Fruit fly (Drosophila melanogaster) whole organism, embryonic: ENCODE data around the gene PNPase.
A peak's percentile ranks its signal among the peaks of the same experiment; 100 is the strongest.

ENCODE experiments used
- Aef1 ChIP-seq: fragments of 200-800 bp; sonication (Bioruptor generic); IDR thresholded peaks from 3 replicates; pipeline ENCODE4 v1.3.6; 2022; ENCODE audit warnings: missing biosample characterization, missing genetic modification characterization
- Antp ChIP-seq: fragments of 200-800 bp; sonication (Bioruptor generic); optimal IDR thresholded peaks from 3 replicates; lab custom pipeline; 2016; ENCODE audit warnings: missing biosample characterization, missing genetic modification characterization
- Asciz ChIP-seq: fragments of 200-800 bp; sonication (Bioruptor generic); optimal IDR thresholded peaks from 2 replicates; lab custom pipeline; 2017; ENCODE audit warnings: missing biosample characterization, mild to moderate bottlenecking, missing genetic modification characterization, missing genetic modification reagents
- Atf6 ChIP-seq: fragments of 200-800 bp; sonication (Bioruptor generic); IDR thresholded peaks from 2 replicates; pipeline ENCODE4 v1.3.6; 2022; ENCODE audit warnings: missing biosample characterization, missing genetic modification characterization
- BEAF-32 ChIP-seq: fragments of 200-800 bp; sonication (Bioruptor generic); optimal IDR thresholded peaks from 3 replicates; lab custom pipeline; 2017; ENCODE audit warnings: missing biosample characterization, missing genetic modification characterization, mild to moderate bottlenecking, moderate library complexity, missing genetic modification reagents
- CG10366 ChIP-seq: fragments of 200-800 bp; sonication (Bioruptor generic); IDR thresholded peaks from 2 replicates; pipeline ENCODE4 v1.3.6; 2022; ENCODE audit warnings: missing biosample characterization, missing genetic modification characterization
- CG13775 ChIP-seq: fragments of 200-800 bp; sonication (Bioruptor generic); optimal IDR thresholded peaks from 3 replicates; lab custom pipeline; 2017; ENCODE audit warnings: missing biosample characterization, mild to moderate bottlenecking, missing genetic modification characterization
- CG14014 ChIP-seq: fragments of 200-800 bp; sonication (Bioruptor generic); IDR thresholded peaks from 2 replicates; pipeline ENCODE4 v1.3.6; 2022; ENCODE audit warnings: missing biosample characterization, missing genetic modification characterization
- CG17328 ChIP-seq: fragments of 200-800 bp; sonication (Bioruptor generic); IDR thresholded peaks from 2 replicates; pipeline ENCODE4 v1.3.6; 2022; ENCODE audit warnings: missing biosample characterization, missing genetic modification characterization
- CG17385 ChIP-seq: fragments of 200-800 bp; sonication (Bioruptor generic); optimal IDR thresholded peaks from 3 replicates; lab custom pipeline; 2018; ENCODE audit warnings: missing biosample characterization, mild to moderate bottlenecking, missing genetic modification characterization
- CG17912 ChIP-seq: fragments of 200-800 bp; sonication (Bioruptor generic); optimal IDR thresholded peaks from 2 replicates; lab custom pipeline; 2018; ENCODE audit warnings: missing biosample characterization, mild to moderate bottlenecking, missing genetic modification characterization
- CG18262 ChIP-seq: fragments of 200-800 bp; optimal IDR thresholded peaks from 3 replicates; lab custom pipeline; 2019; ENCODE audit warnings: missing biosample characterization, mild to moderate bottlenecking, missing genetic modification characterization, moderate library complexity
- CG2120 ChIP-seq: fragments of 200-800 bp; sonication (Bioruptor generic); optimal IDR thresholded peaks from 3 replicates; lab custom pipeline; 2016; ENCODE audit warnings: missing biosample characterization, missing genetic modification characterization
- CG4404 ChIP-seq: fragments of 200-800 bp; sonication (Bioruptor generic); IDR thresholded peaks from 2 replicates; pipeline ENCODE4 v1.3.6; 2022; ENCODE audit warnings: missing biosample characterization, missing genetic modification characterization
- CG6254 ChIP-seq: fragments of 200-800 bp; sonication (Bioruptor generic); optimal IDR thresholded peaks from 3 replicates; lab custom pipeline; 2017; ENCODE audit warnings: mild to moderate bottlenecking, missing biosample characterization, missing genetic modification reagents, missing genetic modification characterization
- CG7839 ChIP-seq: fragments of 200-800 bp; sonication (Bioruptor generic); optimal IDR thresholded peaks from 3 replicates; lab custom pipeline; 2018; ENCODE audit warnings: missing biosample characterization, mild to moderate bottlenecking, missing genetic modification characterization, moderate library complexity
- CG9437 ChIP-seq: fragments of 200-800 bp; sonication (Bioruptor generic); optimal IDR thresholded peaks from 2 replicates; lab custom pipeline; 2018; ENCODE audit warnings: missing biosample characterization, mild to moderate bottlenecking, missing genetic modification characterization
- CG9932 ChIP-seq: fragments of 200-800 bp; sonication (Bioruptor generic); IDR thresholded peaks from 2 replicates; pipeline ENCODE4 v1.3.6; 2022; ENCODE audit warnings: missing biosample characterization, missing genetic modification characterization
- Chrac-16 ChIP-seq: fragments of 200-800 bp; sonication (Bioruptor generic); optimal IDR thresholded peaks from 3 replicates; lab custom pipeline; 2016; ENCODE audit warnings: missing biosample characterization, missing genetic modification characterization
- Dfd ChIP-seq, 2 experiments: fragments of >200 bp; optimal IDR thresholded peaks; 2 replicates each; lab custom pipeline; 2017; ENCODE audit warnings: missing biosample characterization in 2 of 2, missing genetic modification characterization in 2 of 2
- Dll ChIP-seq: fragments of 200-800 bp; sonication (Bioruptor generic); IDR thresholded peaks from 4 replicates; pipeline ENCODE4 v1.3.6; 2022; ENCODE audit warnings: missing biosample characterization, missing genetic modification characterization; ENCODE audit not compliant: partially characterized antibody
- Gug ChIP-seq: fragments of 200-800 bp; sonication (Bioruptor generic); IDR thresholded peaks from 4 replicates; pipeline ENCODE4 v1.3.6; 2022; ENCODE audit warnings: missing biosample characterization, missing genetic modification characterization
- HLH3B ChIP-seq: fragments of 200-800 bp; sonication (Bioruptor generic); IDR thresholded peaks from 2 replicates; pipeline ENCODE4 v1.3.6; 2022; ENCODE audit warnings: missing biosample characterization, missing genetic modification characterization
- HLHmδ ChIP-seq: fragments of 200-800 bp; sonication (Bioruptor generic); optimal IDR thresholded peaks from 2 replicates; lab custom pipeline; 2018; ENCODE audit warnings: missing biosample characterization, mild to moderate bottlenecking, missing genetic modification characterization, moderate library complexity
- Hr39 ChIP-seq: fragments of >200 bp; optimal IDR thresholded peaks from 2 replicates; lab custom pipeline; 2017
- MESR4 ChIP-seq: fragments of 200-800 bp; sonication (Bioruptor generic); optimal IDR thresholded peaks from 2 replicates; lab custom pipeline; 2018; ENCODE audit warnings: missing biosample characterization, mild to moderate bottlenecking, missing genetic modification characterization, moderate library complexity
- Max ChIP-seq: fragments of 200-800 bp; sonication (Bioruptor generic); optimal IDR thresholded peaks from 2 replicates; lab custom pipeline; 2016; ENCODE audit warnings: missing biosample characterization, mild to moderate bottlenecking, missing genetic modification characterization
- Mes4 ChIP-seq: fragments of 200-800 bp; sonication (Bioruptor generic); optimal IDR thresholded peaks from 2 replicates; lab custom pipeline; 2016; ENCODE audit warnings: missing biosample characterization, missing genetic modification characterization
- NC2α ChIP-seq: fragments of 200-800 bp; sonication (Bioruptor generic); optimal IDR thresholded peaks from 2 replicates; lab custom pipeline; 2016; ENCODE audit warnings: missing biosample characterization, missing genetic modification characterization
- NC2β ChIP-seq: fragments of 200-800 bp; sonication (Bioruptor generic); optimal IDR thresholded peaks from 2 replicates; lab custom pipeline; 2016; ENCODE audit warnings: missing biosample characterization, missing genetic modification characterization
- Optix ChIP-seq: fragments of 200-800 bp; sonication (Bioruptor generic); IDR thresholded peaks from 3 replicates; pipeline ENCODE4 v1.3.6; 2022; ENCODE audit warnings: missing biosample characterization, missing genetic modification characterization
- cad ChIP-seq: fragments of >200 bp; optimal IDR thresholded peaks from 2 replicates; lab custom pipeline; 2017; ENCODE audit warnings: missing biosample characterization, missing genetic modification characterization
- cg ChIP-seq: fragments of 200-800 bp; sonication (Bioruptor generic); optimal IDR thresholded peaks from 3 replicates; lab custom pipeline; 2019; ENCODE audit warnings: missing biosample characterization, mild to moderate bottlenecking, missing genetic modification characterization, moderate library complexity
- dan ChIP-seq: fragments of 200-800 bp; sonication (Bioruptor generic); IDR thresholded peaks from 2 replicates; pipeline ENCODE4 v1.3.6; 2022; ENCODE audit warnings: missing biosample characterization, missing genetic modification characterization
- ewg ChIP-seq: fragments of 200-800 bp; sonication (Bioruptor generic); optimal IDR thresholded peaks from 3 replicates; lab custom pipeline; 2017; ENCODE audit warnings: mild to moderate bottlenecking, missing biosample characterization, missing genetic modification reagents, missing genetic modification characterization
- gro ChIP-seq: fragments of 200-800 bp; sonication (Bioruptor generic); optimal IDR thresholded peaks from 2 replicates; lab custom pipeline; 2016; ENCODE audit warnings: missing biosample characterization, missing genetic modification characterization
- hbn ChIP-seq: fragments of 200-800 bp; sonication (Bioruptor generic); IDR thresholded peaks from 2 replicates; pipeline ENCODE4 v1.3.6; 2022; ENCODE audit warnings: missing biosample characterization, missing genetic modification characterization; ENCODE audit not compliant: partially characterized antibody
- inv ChIP-seq: fragments of 200-800 bp; sonication (Bioruptor generic); IDR thresholded peaks from 2 replicates; pipeline ENCODE4 v1.3.6; 2022; ENCODE audit warnings: missing biosample characterization, missing genetic modification characterization; ENCODE audit not compliant: partially characterized antibody
- lab ChIP-seq: fragments of 200-800 bp; sonication (Bioruptor generic); optimal IDR thresholded peaks from 3 replicates; lab custom pipeline; 2017; ENCODE audit warnings: missing biosample characterization, missing genetic modification characterization, mild to moderate bottlenecking, moderate library complexity, missing genetic modification reagents
- maf-S ChIP-seq: fragments of 200-800 bp; sonication (Bioruptor generic); optimal IDR thresholded peaks from 2 replicates; lab custom pipeline; 2016; ENCODE audit warnings: missing biosample characterization, missing genetic modification characterization
- mirr ChIP-seq: fragments of 200-800 bp; sonication (Bioruptor generic); optimal IDR thresholded peaks from 3 replicates; lab custom pipeline; 2018; ENCODE audit warnings: missing biosample characterization, mild to moderate bottlenecking, missing genetic modification characterization
- nmo ChIP-seq: fragments of 200-800 bp; sonication (Bioruptor generic); optimal IDR thresholded peaks from 2 replicates; lab custom pipeline; 2018; ENCODE audit warnings: missing biosample characterization, mild to moderate bottlenecking, missing genetic modification characterization, moderate library complexity
- oc ChIP-seq: fragments of 200-800 bp; sonication (Bioruptor generic); optimal IDR thresholded peaks from 2 replicates; lab custom pipeline; 2018; ENCODE audit warnings: missing biosample characterization, mild to moderate bottlenecking, missing genetic modification characterization, moderate library complexity
- otp ChIP-seq: fragments of 200-800 bp; sonication (Bioruptor generic); IDR thresholded peaks from 3 replicates; pipeline ENCODE4, ENCODE4 v1.3.6; 2022; ENCODE audit warnings: missing biosample characterization, missing genetic modification characterization
- pho ChIP-seq: fragments of 200-800 bp; sonication (Bioruptor generic); optimal IDR thresholded peaks from 2 replicates; lab custom pipeline; 2016; ENCODE audit warnings: missing biosample characterization, missing genetic modification characterization
- pita ChIP-seq: fragments of 200-800 bp; sonication (Bioruptor generic); optimal IDR thresholded peaks from 2 replicates; lab custom pipeline; 2017; ENCODE audit warnings: missing biosample characterization, mild to moderate bottlenecking, missing genetic modification characterization
- repo ChIP-seq: fragments of 200-800 bp; sonication (Bioruptor generic); optimal IDR thresholded peaks from 2 replicates; lab custom pipeline; 2016; ENCODE audit warnings: missing biosample characterization, missing genetic modification characterization
- sisA ChIP-seq: fragments of 200-800 bp; sonication (Bioruptor generic); IDR thresholded peaks from 2 replicates; pipeline ENCODE4 v1.3.6; 2022; ENCODE audit warnings: missing biosample characterization, missing genetic modification characterization
- stwl ChIP-seq: fragments of 200-800 bp; sonication (Bioruptor generic); optimal IDR thresholded peaks from 3 replicates; lab custom pipeline; 2018; ENCODE audit warnings: missing biosample characterization, mild to moderate bottlenecking, missing genetic modification characterization, moderate library complexity
- sug ChIP-seq: fragments of 200-800 bp; optimal IDR thresholded peaks from 2 replicates; lab custom pipeline; 2019; ENCODE audit warnings: missing biosample characterization, mild to moderate bottlenecking, missing genetic modification characterization, moderate library complexity
- vvl ChIP-seq: fragments of 200-800 bp; sonication (Bioruptor generic); IDR thresholded peaks from 2 replicates; pipeline ENCODE4 v1.3.6; 2022; ENCODE audit warnings: missing biosample characterization, missing genetic modification characterization
- wdn ChIP-seq: fragments of 200-800 bp; sonication (Bioruptor generic); IDR thresholded peaks from 2 replicates; pipeline ENCODE4 v1.3.6; 2022; ENCODE audit warnings: missing biosample characterization, missing genetic modification characterization
- z ChIP-seq: fragments of 200-800 bp; sonication (Bioruptor generic); IDR thresholded peaks from 3 replicates; pipeline ENCODE4 v1.3.6; 2022; ENCODE audit warnings: missing biosample characterization, missing genetic modification characterization

The PNPase gene

DNA sequence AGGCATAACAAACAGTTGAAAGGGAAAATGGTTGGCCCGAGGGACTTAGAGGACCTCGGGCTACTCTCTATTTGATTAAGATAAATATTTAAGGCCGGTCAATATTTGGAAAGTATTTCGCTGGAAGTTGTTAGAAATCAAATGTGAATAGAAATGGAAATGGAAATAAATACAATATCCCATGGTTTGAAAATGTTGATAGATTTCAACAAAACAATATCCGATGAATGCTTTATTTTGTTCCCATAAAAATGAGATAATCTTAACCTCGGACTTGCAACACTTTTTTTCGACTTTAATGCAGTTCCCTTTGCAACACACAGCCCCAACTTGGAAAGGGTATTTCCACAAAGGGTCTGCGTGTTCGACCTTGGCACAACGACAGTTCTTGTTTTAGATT is 36.2 kb downstream of the PNPase start (continued):
- TF ChIP-seq Max (GFP tag; lab: Kevin White, UChicago) (no peak), CG13775 (GFP tag; lab: Kevin White, UChicago) (no peak), Dll (GFP tag; lab: Robert Waterston, UW) (no peak), inv (GFP tag; lab: Robert Waterston, UW) (no peak), CG17912 (GFP tag; lab: Kevin White, UChicago) (no peak), Aef1 (GFP tag; lab: Robert Waterston, UW) (no peak), repo (GFP tag; lab: Kevin White, UChicago) (no peak), maf-S (GFP tag; lab: Kevin White, UChicago) (no peak), NC2β (GFP tag; lab: Kevin White, UChicago) (no peak), stwl (no peak), oc (tag; lab: Kevin White, UChicago) (no peak), BEAF-32 (GFP tag; lab: Kevin White, UChicago) (no peak), vvl (GFP tag; lab: Robert Waterston, UW) (no peak), Dfd (GFP tag; optimal IDR thresholded peaks at IDR 0.05; lab: Kevin White, UChicago) (no peak), sug (tag; lab: Kevin White, UChicago) (no peak), lab (peak; percentile 54), HLH3B (GFP tag; lab: Robert Waterston, UW) (no peak), otp (GFP tag; lab: Robert Waterston, UW) (no peak), Antp (GFP tag; lab: Kevin White, UChicago) (no peak), Mes4 (no peak), NC2α (GFP tag; lab: Kevin White, UChicago) (no peak), Chrac-16 (GFP tag; lab: Kevin White, UChicago) (no peak), Atf6 (GFP tag; lab: Robert Waterston, UW) (no peak), CG9437 (GFP tag; lab: Kevin White, UChicago) (no peak), MESR4 (no peak), CG17328 (GFP tag; lab: Robert Waterston, UW) (no peak), CG2120 (GFP tag; lab: Kevin White, UChicago) (peak; percentile 29), pita (GFP tag; lab: Kevin White, UChicago) (no peak), pho (no peak), sisA (GFP tag; lab: Robert Waterston, UW) (no peak), wdn (GFP tag; lab: Robert Waterston, UW) (no peak), cad (GFP tag; lab: Kevin White, UChicago) (no peak), HLHmδ (GFP tag; lab: Kevin White, UChicago) (no peak), CG18262 (tag; lab: Kevin White, UChicago) (no peak), CG4404 (GFP tag; lab: Robert Waterston, UW) (no peak), CG10366 (no peak), z (no peak), Gug (GFP tag; lab: Robert Waterston, UW) (no peak), dan (no peak), Asciz (GFP tag; lab: Kevin White, UChicago) (no peak), ewg (GFP tag; lab: Kevin White, UChicago) (no peak), Optix (GFP tag; lab: Robert Waterston, UW) (no peak), Hr39 (lab: Kevin White, UChicago) (no peak), CG14014 (GFP tag; lab: Robert Waterston, UW) (no peak), nmo (GFP tag; lab: Kevin White, UChicago) (peak; percentile 19), CG9932 (no peak), CG17385 (GFP tag; lab: Kevin White, UChicago) (no peak), CG6254 (GFP tag; lab: Kevin White, UChicago) (no peak), CG7839 (peak; percentile 61), mirr (GFP tag; lab: Kevin White, UChicago) (no peak), gro (peak; percentile 15), hbn (GFP tag; lab: Robert Waterston, UW) (no peak), cg (GFP tag; lab: Kevin White, UChicago) (no peak)
